Fruit fly (Drosophila melanogaster): ENCODE results near the gene CG13623.

- TF ChIP-seq Dll (optimal IDR thresholded peaks at IDR 0.05) (no peak), pan (optimal IDR thresholded peaks at IDR 0.05) (no peak), usp (GFP tag; optimal IDR thresholded peaks at IDR 0.05) (no peak)
Observed at dm6 chr3R:24573094-24573732, 42.9 kb upstream of the CG13623 start.

All from whole organism.